Worm (Caenorhabditis elegans) whole organism, young adult: Measurements from ENCODE around the gene let-268.

Experiments
- F22D6.2 ChIP-seq: sonication (generic microtip); optimal IDR thresholded peaks from 2 replicates; lab custom pipeline; 2016; ENCODE audit warnings: mild to moderate bottlenecking, missing genetic modification characterization, missing compliant biosample characterization
- F57C9.4 ChIP-seq: sonication (generic microtip); optimal IDR thresholded peaks from 2 replicates; lab custom pipeline; 2017; ENCODE audit warnings: mild to moderate bottlenecking, missing genetic modification characterization, missing compliant biosample characterization
- aptf-3 ChIP-seq: fragments of 200-800 bp; sonication (Bioruptor generic); IDR thresholded peaks from 2 replicates; pipeline ENCODE4 v1.3.6; 2022; ENCODE audit warnings: missing genetic modification characterization, missing compliant biosample characterization
- atf-7 ChIP-seq: sonication (generic microtip); optimal IDR thresholded peaks from 2 replicates; lab custom pipeline; 2017; ENCODE audit warnings: mild to moderate bottlenecking, missing genetic modification characterization, missing compliant biosample characterization
- ccch-3 ChIP-seq: fragments of 200-800 bp; sonication (Bioruptor generic); optimal IDR thresholded peaks from 2 replicates; lab custom pipeline; 2018; ENCODE audit warnings: mild to moderate bottlenecking, missing genetic modification characterization, missing compliant biosample characterization
- dpff-1 ChIP-seq: sonication (generic microtip); optimal IDR thresholded peaks from 2 replicates; lab custom pipeline; 2017; ENCODE audit warnings: mild to moderate bottlenecking, missing genetic modification characterization, missing compliant biosample characterization
- lsy-27 ChIP-seq: sonication (generic microtip); optimal IDR thresholded peaks from 2 replicates; lab custom pipeline; 2017; ENCODE audit warnings: missing genetic modification characterization, mild to moderate bottlenecking, missing compliant biosample characterization, antibody characterized with exemption, missing genotype, borderline replicate concordance; ENCODE audit not compliant: insufficient read depth
- madf-10 ChIP-seq: sonication (generic microtip); optimal IDR thresholded peaks from 2 replicates; lab custom pipeline; 2016; ENCODE audit warnings: mild to moderate bottlenecking, missing genetic modification characterization, missing compliant biosample characterization
- nhr-179 ChIP-seq: sonication (generic microtip); optimal IDR thresholded peaks from 2 replicates; lab custom pipeline; 2016; ENCODE audit warnings: mild to moderate bottlenecking, missing genetic modification characterization, missing compliant biosample characterization
- nhr-90 ChIP-seq: sonication (generic microtip); optimal IDR thresholded peaks from 2 replicates; lab custom pipeline; 2016; ENCODE audit warnings: missing genotype, mild to moderate bottlenecking, missing genetic modification characterization, missing compliant biosample characterization
- pbrm-1 ChIP-seq: fragments of 200-800 bp; sonication (Bioruptor generic); IDR thresholded peaks from 2 replicates; pipeline ENCODE4 v1.3.6; 2022; ENCODE audit warnings: missing genetic modification reagents, missing genetic modification characterization, missing compliant biosample characterization
- pha-4 ChIP-seq: fragments of 150-350 bp; sonication (generic microtip); optimal IDR thresholded peaks from 2 replicates; lab custom pipeline; 2014; ENCODE audit warnings: missing biosample characterization, missing genetic modification reagents, missing genetic modification characterization
- unc-62 ChIP-seq: fragments of 150-350 bp; optimal IDR thresholded peaks from 2 replicates; lab custom pipeline; 2014; ENCODE audit warnings: missing biosample characterization, missing genetic modification reagents, missing genetic modification characterization
- ztf-18 ChIP-seq: sonication (generic microtip); optimal IDR thresholded peaks from 2 replicates; lab custom pipeline; 2016; ENCODE audit warnings: missing genotype, mild to moderate bottlenecking, missing genetic modification characterization, missing compliant biosample characterization

DNA sequence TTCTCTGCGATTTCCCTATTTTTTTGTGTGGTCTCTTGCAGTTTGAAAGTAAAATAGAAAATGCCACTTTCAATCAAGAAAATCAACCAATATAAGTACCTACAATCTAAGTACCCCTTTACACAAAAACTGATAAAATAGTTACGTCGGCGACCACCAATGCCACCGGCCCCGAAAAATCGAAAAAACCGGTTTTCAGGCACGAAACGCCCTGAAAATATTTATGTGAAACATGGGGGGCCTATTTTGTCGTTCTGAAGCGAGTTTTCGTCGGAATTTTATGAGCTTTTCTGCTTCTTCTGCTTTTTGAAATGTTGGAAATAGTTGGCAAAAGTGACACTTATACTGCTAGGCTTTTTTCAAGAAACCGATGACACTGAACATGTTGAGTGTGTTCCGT, 51.2 kb downstream of the let-268 start:
- no peak for TF ChIP-seq atf-7 (tag; lab: Kevin White, UChicago)
- TF ChIP-seq aptf-3 (GFP tag; lab: Robert Waterston, UW) = no peak
- TF ChIP-seq unc-62 (GFP tag; lab: Kevin White, UChicago) = no peak
- TF ChIP-seq nhr-90 (tag; lab: Kevin White, UChicago) = no peak
- no peak for TF ChIP-seq F57C9.4 (tag; lab: Kevin White, UChicago)
- TF ChIP-seq dpff-1 (tag; lab: Kevin White, UChicago) = no peak
- TF ChIP-seq F22D6.2 (tag; lab: Kevin White, UChicago) = no peak
- no peak for TF ChIP-seq madf-10 (tag; lab: Kevin White, UChicago)
- TF ChIP-seq nhr-179 (tag; lab: Kevin White, UChicago) = no peak
- TF ChIP-seq ccch-3 = no peak
- TF ChIP-seq pha-4 (tag; lab: Kevin White, UChicago) = no peak
- TF ChIP-seq lsy-27 (tag; lab: Kevin White, UChicago) = no peak
- TF ChIP-seq pbrm-1 = no peak
- TF ChIP-seq ztf-18 (tag; lab: Kevin White, UChicago) = no peak
